Fruit fly (Drosophila melanogaster) whole organism, embryonic: ENCODE data around the gene CG18473.

Experiments used
- Ada2b ChIP-seq: fragments of 200-800 bp; sonication (Bioruptor generic); IDR thresholded peaks from 2 replicates; pipeline ENCODE4 v1.3.6; 2022; ENCODE audit warnings: missing biosample characterization, missing genetic modification characterization
- Aef1 ChIP-seq: fragments of 200-800 bp; sonication (Bioruptor generic); IDR thresholded peaks from 3 replicates; pipeline ENCODE4 v1.3.6; 2022; ENCODE audit warnings: missing biosample characterization, missing genetic modification characterization
- Asciz ChIP-seq: fragments of 200-800 bp; sonication (Bioruptor generic); optimal IDR thresholded peaks from 2 replicates; lab custom pipeline; 2017; ENCODE audit warnings: missing biosample characterization, mild to moderate bottlenecking, missing genetic modification characterization, missing genetic modification reagents
- CG10543 ChIP-seq: fragments of 200-800 bp; sonication (Bioruptor generic); optimal IDR thresholded peaks from 3 replicates; lab custom pipeline; 2017; ENCODE audit warnings: missing biosample characterization, mild to moderate bottlenecking, missing genetic modification characterization, moderate library complexity
- CG10654 ChIP-seq: fragments of 200-800 bp; sonication (Bioruptor generic); optimal IDR thresholded peaks from 2 replicates; lab custom pipeline; 2016; ENCODE audit warnings: missing biosample characterization, missing genetic modification characterization
- CG13287 ChIP-seq: fragments of 200-800 bp; sonication (Bioruptor generic); IDR thresholded peaks from 2 replicates; pipeline ENCODE4 v1.3.6; 2022; ENCODE audit warnings: missing biosample characterization, missing genetic modification characterization; ENCODE audit not compliant: partially characterized antibody
- CG14710 ChIP-seq: fragments of 200-800 bp; sonication (Bioruptor generic); optimal IDR thresholded peaks from 3 replicates; lab custom pipeline; 2019; ENCODE audit warnings: missing biosample characterization, mild to moderate bottlenecking, missing genetic modification characterization, moderate library complexity
- CG15514 ChIP-seq: fragments of 200-800 bp; sonication (Bioruptor generic); optimal IDR thresholded peaks from 3 replicates; lab custom pipeline; 2017; ENCODE audit warnings: missing biosample characterization, missing genetic modification characterization, mild to moderate bottlenecking, moderate library complexity, missing genetic modification reagents
- CG17612 ChIP-seq: fragments of 200-800 bp; sonication (Bioruptor generic); IDR thresholded peaks from 2 replicates; pipeline ENCODE4 v1.3.6; 2022; ENCODE audit warnings: missing biosample characterization, missing genetic modification characterization
- CG18262 ChIP-seq: fragments of 200-800 bp; optimal IDR thresholded peaks from 3 replicates; lab custom pipeline; 2019; ENCODE audit warnings: missing biosample characterization, mild to moderate bottlenecking, missing genetic modification characterization, moderate library complexity
- CG18476 ChIP-seq: fragments of 200-800 bp; sonication (Bioruptor generic); optimal IDR thresholded peaks from 2 replicates; lab custom pipeline; 2016; ENCODE audit warnings: missing biosample characterization, mild to moderate bottlenecking, missing genetic modification characterization
- CG2712 ChIP-seq: fragments of 200-800 bp; optimal IDR thresholded peaks from 3 replicates; lab custom pipeline; 2019; ENCODE audit warnings: missing biosample characterization, mild to moderate bottlenecking, missing genetic modification characterization, moderate library complexity
- CG32532 ChIP-seq: fragments of 200-800 bp; sonication (Bioruptor generic); IDR thresholded peaks from 2 replicates; pipeline ENCODE4 v1.3.6; 2022; ENCODE audit warnings: missing biosample characterization, missing genetic modification characterization
- CG34422 ChIP-seq: fragments of 200-800 bp; sonication (Bioruptor generic); IDR thresholded peaks from 3 replicates; pipeline ENCODE4 v1.3.6; 2022; ENCODE audit warnings: missing biosample characterization, missing genetic modification characterization
- CG4282 ChIP-seq: fragments of 200-800 bp; sonication (Bioruptor generic); optimal IDR thresholded peaks from 2 replicates; lab custom pipeline; 2016; ENCODE audit warnings: missing biosample characterization, missing genetic modification characterization
- CG4328 ChIP-seq: fragments of 200-800 bp; sonication (Bioruptor generic); optimal IDR thresholded peaks from 3 replicates; lab custom pipeline; 2017; ENCODE audit warnings: missing biosample characterization, missing genetic modification reagents, missing genetic modification characterization
- CG4424 ChIP-seq: fragments of 200-800 bp; sonication (Bioruptor generic); optimal IDR thresholded peaks from 3 replicates; lab custom pipeline; 2016; ENCODE audit warnings: missing biosample characterization, missing genetic modification characterization
- CG4707 ChIP-seq: fragments of 200-800 bp; sonication (Bioruptor generic); optimal IDR thresholded peaks from 2 replicates; lab custom pipeline; 2018; ENCODE audit warnings: missing biosample characterization, mild to moderate bottlenecking, missing genetic modification characterization, moderate library complexity
- CG6689 ChIP-seq: fragments of 200-800 bp; sonication (Bioruptor generic); IDR thresholded peaks from 2 replicates; pipeline ENCODE4 v1.3.6; 2022; ENCODE audit warnings: missing biosample characterization, missing genetic modification characterization
- CG7839 ChIP-seq: fragments of 200-800 bp; sonication (Bioruptor generic); optimal IDR thresholded peaks from 3 replicates; lab custom pipeline; 2018; ENCODE audit warnings: missing biosample characterization, mild to moderate bottlenecking, missing genetic modification characterization, moderate library complexity
- CG8089 ChIP-seq: fragments of 200-800 bp; sonication (Bioruptor generic); optimal IDR thresholded peaks from 3 replicates; lab custom pipeline; 2016; ENCODE audit warnings: missing biosample characterization, missing genetic modification characterization
- CG8290 ChIP-seq, 3 experiments: fragments of 200-800 bp; sonication (Bioruptor generic); optimal IDR thresholded peaks; 2 replicates each; lab custom pipeline; 2016 to 2019; ENCODE audit warnings: missing biosample characterization in 3 of 3, missing genetic modification characterization in 3 of 3, mild to moderate bottlenecking in 2 of 3, moderate library complexity in 1 of 3
- Deaf1 ChIP-seq: fragments of 200-800 bp; optimal IDR thresholded peaks from 3 replicates; lab custom pipeline; 2019; ENCODE audit warnings: missing biosample characterization, mild to moderate bottlenecking, missing genetic modification characterization, moderate library complexity
- Eip74EF ChIP-seq, 2 experiments: fragments of 200-800 bp in 1 of 2; fragments of >200 bp in 1 of 2; sonication (Bioruptor generic) in 1 of 2; optimal IDR thresholded peaks; 2 replicates each; lab custom pipeline; 2017 to 2019; ENCODE audit warnings: missing biosample characterization in 2 of 2, missing genetic modification characterization in 2 of 2, mild to moderate bottlenecking in 1 of 2, moderate library complexity in 1 of 2
- HHEX ChIP-seq: fragments of 200-800 bp; sonication (Bioruptor generic); optimal IDR thresholded peaks from 3 replicates; lab custom pipeline; 2017; ENCODE audit warnings: missing biosample characterization, mild to moderate bottlenecking, missing genetic modification characterization, missing genetic modification reagents
- Lhr ChIP-seq: fragments of 200-800 bp; sonication (Bioruptor generic); optimal IDR thresholded peaks from 3 replicates; lab custom pipeline; 2017; ENCODE audit warnings: mild to moderate bottlenecking, missing biosample characterization, missing genetic modification reagents, missing genetic modification characterization
- NC2α ChIP-seq: fragments of 200-800 bp; sonication (Bioruptor generic); optimal IDR thresholded peaks from 2 replicates; lab custom pipeline; 2016; ENCODE audit warnings: missing biosample characterization, missing genetic modification characterization
- NC2β ChIP-seq: fragments of 200-800 bp; sonication (Bioruptor generic); optimal IDR thresholded peaks from 2 replicates; lab custom pipeline; 2016; ENCODE audit warnings: missing biosample characterization, missing genetic modification characterization
- PHDP ChIP-seq: fragments of 200-800 bp; sonication (Bioruptor generic); optimal IDR thresholded peaks from 3 replicates; lab custom pipeline; 2018; ENCODE audit warnings: missing biosample characterization, mild to moderate bottlenecking, missing genetic modification characterization, moderate library complexity
- Sox102F ChIP-seq: fragments of 200-800 bp; sonication (Bioruptor generic); optimal IDR thresholded peaks from 2 replicates; lab custom pipeline; 2018; ENCODE audit warnings: missing biosample characterization, mild to moderate bottlenecking, missing genetic modification characterization, moderate library complexity
- az2 ChIP-seq: fragments of 200-800 bp; sonication (Bioruptor generic); optimal IDR thresholded peaks from 3 replicates; lab custom pipeline; 2016; ENCODE audit warnings: missing biosample characterization, missing genetic modification characterization
- bsh ChIP-seq, 2 experiments: fragments of 200-800 bp; sonication (Bioruptor generic); optimal IDR thresholded peaks; 2 replicates each; lab custom pipeline; 2017 to 2018; ENCODE audit warnings: mild to moderate bottlenecking in 2 of 2, missing biosample characterization in 2 of 2, missing genetic modification characterization in 2 of 2, moderate library complexity in 1 of 2
- cwo ChIP-seq: fragments of 200-800 bp; sonication (Bioruptor generic); optimal IDR thresholded peaks from 3 replicates; lab custom pipeline; 2017; ENCODE audit warnings: missing biosample characterization, missing genetic modification characterization, mild to moderate bottlenecking, moderate library complexity, missing genetic modification reagents
- dati ChIP-seq: fragments of 200-800 bp; sonication (Bioruptor generic); IDR thresholded peaks from 2 replicates; pipeline ENCODE4 v1.3.6; 2022; ENCODE audit warnings: missing biosample characterization, missing genetic modification characterization
- dimm ChIP-seq: fragments of 200-800 bp; sonication (Bioruptor generic); IDR thresholded peaks from 2 replicates; pipeline ENCODE4 v1.3.6; 2022; ENCODE audit warnings: missing biosample characterization, missing genetic modification characterization
- dmrt99B ChIP-seq: fragments of 200-800 bp; sonication (Bioruptor generic); optimal IDR thresholded peaks from 2 replicates; lab custom pipeline; 2018; ENCODE audit warnings: missing biosample characterization, mild to moderate bottlenecking, missing genetic modification characterization, moderate library complexity
- ftz-f1 ChIP-seq: fragments of 200-800 bp; sonication (Bioruptor generic); optimal IDR thresholded peaks from 2 replicates; lab custom pipeline; 2016; ENCODE audit warnings: missing biosample characterization, missing genetic modification characterization
- gem ChIP-seq: fragments of 200-800 bp; sonication (Bioruptor generic); optimal IDR thresholded peaks from 2 replicates; lab custom pipeline; 2019; ENCODE audit warnings: missing biosample characterization, mild to moderate bottlenecking, missing genetic modification characterization, moderate library complexity
- ind ChIP-seq: fragments of 200-800 bp; sonication (Bioruptor generic); optimal IDR thresholded peaks from 3 replicates; lab custom pipeline; 2016; ENCODE audit warnings: missing biosample characterization, missing genetic modification characterization
- kni ChIP-seq: fragments of 200-800 bp; sonication (Bioruptor generic); optimal IDR thresholded peaks from 3 replicates; lab custom pipeline; 2017; ENCODE audit warnings: mild to moderate bottlenecking, missing biosample characterization, missing genetic modification reagents, missing genetic modification characterization
- lbe ChIP-seq: fragments of 200-800 bp; sonication (Bioruptor generic); optimal IDR thresholded peaks from 2 replicates; lab custom pipeline; 2016; ENCODE audit warnings: missing biosample characterization, mild to moderate bottlenecking, missing genetic modification characterization
- lilli ChIP-seq: fragments of 200-800 bp; sonication (Bioruptor generic); optimal IDR thresholded peaks from 3 replicates; lab custom pipeline; 2016; ENCODE audit warnings: missing biosample characterization, missing genetic modification characterization
- nmo ChIP-seq: fragments of 200-800 bp; sonication (Bioruptor generic); optimal IDR thresholded peaks from 2 replicates; lab custom pipeline; 2018; ENCODE audit warnings: missing biosample characterization, mild to moderate bottlenecking, missing genetic modification characterization, moderate library complexity
- pum ChIP-seq: fragments of 200-800 bp; sonication (Bioruptor generic); optimal IDR thresholded peaks from 2 replicates; lab custom pipeline; 2016; ENCODE audit warnings: missing biosample characterization, missing genetic modification characterization
- sob ChIP-seq: fragments of 200-800 bp; sonication (Bioruptor generic); IDR thresholded peaks from 2 replicates; pipeline ENCODE4 v1.3.6; 2022; ENCODE audit warnings: missing biosample characterization, missing genetic modification characterization
- sr ChIP-seq: fragments of 200-800 bp; sonication (Bioruptor generic); IDR thresholded peaks from 3 replicates; pipeline ENCODE4 v1.3.6; 2022; ENCODE audit warnings: missing biosample characterization, missing genetic modification characterization
- twi ChIP-seq: fragments of 200-800 bp; optimal IDR thresholded peaks from 2 replicates; lab custom pipeline; 2019; ENCODE audit warnings: missing biosample characterization, mild to moderate bottlenecking, missing genetic modification characterization, moderate library complexity

Gene CG18473

DNA sequence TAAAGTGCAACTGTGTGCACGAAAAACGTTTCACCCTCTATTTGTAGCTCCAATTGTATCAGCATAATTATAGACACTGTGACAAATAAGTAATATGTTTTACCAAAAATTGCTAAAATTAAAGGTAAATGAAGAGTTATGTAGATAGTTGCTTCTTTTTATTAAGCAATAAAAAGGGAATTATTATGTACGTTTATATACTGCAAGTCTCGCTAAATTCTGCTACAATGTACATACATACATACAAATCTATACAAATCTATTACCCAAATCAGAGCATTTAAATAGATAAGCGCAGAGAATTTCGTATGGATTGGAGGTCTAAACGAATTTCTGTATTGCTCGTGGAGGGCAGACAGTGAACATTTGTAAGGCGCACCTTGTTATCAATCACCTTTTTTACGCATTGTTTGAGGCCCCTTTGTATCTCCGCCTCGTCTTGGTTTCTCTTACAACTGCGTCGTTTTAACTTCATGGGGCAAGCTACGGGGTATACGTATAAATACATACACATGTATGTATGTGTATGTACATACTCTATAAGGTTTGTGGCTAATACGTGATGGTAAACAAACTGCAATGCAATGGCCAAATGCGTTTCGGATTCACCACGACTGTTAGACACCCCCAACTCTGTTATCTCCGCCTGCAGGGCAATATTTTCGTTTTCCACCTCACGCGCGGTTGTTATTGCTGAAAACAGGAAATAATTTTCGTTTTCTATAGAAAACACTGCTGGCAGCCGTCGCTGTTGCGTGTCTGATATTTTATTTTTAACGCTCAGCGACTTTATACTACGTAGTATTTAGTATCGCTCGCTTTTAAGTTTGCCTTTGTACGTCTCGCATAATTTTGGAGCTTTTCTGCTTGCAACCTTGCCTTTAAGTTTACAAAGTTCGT is 23.7 kb upstream of the CG18473 start (continued):
- TF ChIP-seq Sox102F, result peak; percentile 79
- TF ChIP-seq HHEX, result peak; percentile 65
- peak; percentile 67 for TF ChIP-seq CG8089 (GFP tag; lab: Kevin White, UChicago)
- TF ChIP-seq CG2712 (tag; lab: Kevin White, UChicago), result peak; percentile 86
- TF ChIP-seq CG18476 (GFP tag; lab: Kevin White, UChicago), result peak; percentile 51
- peak; percentile 44 for TF ChIP-seq pum (GFP tag; lab: Kevin White, UChicago)
- TF ChIP-seq Aef1 (GFP tag; lab: Robert Waterston, UW), result 0 out of 3 replicates have a peak, but pooled peaks have one; percentile 16
- TF ChIP-seq CG7839 (tag; lab: Kevin White, UChicago), result peak; percentile 77
- peak; percentile 34; the same call in 1 of the 2 replicates for TF ChIP-seq CG32532
- TF ChIP-seq bsh (GFP tag; optimal IDR thresholded peaks at IDR 0.05; lab: Kevin White, UChicago), result peak; percentile 52 to 82
- TF ChIP-seq NC2α (GFP tag; lab: Kevin White, UChicago), result no peak
- peak; percentile 88 for TF ChIP-seq CG18262 (tag; lab: Kevin White, UChicago)
- no peak for TF ChIP-seq CG17612 (GFP tag; lab: Robert Waterston, UW)
- TF ChIP-seq gem (tag; lab: Kevin White, UChicago), result peak; percentile 87
- peak; percentile 40 for TF ChIP-seq Lhr
- TF ChIP-seq dmrt99B (tag; lab: Kevin White, UChicago), result peak; percentile 81
- peak; percentile 85 for TF ChIP-seq nmo (GFP tag; lab: Kevin White, UChicago)
- no peak for TF ChIP-seq dati (GFP tag; lab: Robert Waterston, UW)
- TF ChIP-seq CG34422 (GFP tag; lab: Robert Waterston, UW), result peak; percentile 59; the same call in 1 of the 3 replicates
- peak; percentile 1 for TF ChIP-seq CG15514 (GFP tag; lab: Kevin White, UChicago)
- no peak; the same call in 1 of the 2 replicates for TF ChIP-seq dimm (GFP tag; lab: Robert Waterston, UW)
- TF ChIP-seq CG4424 (GFP tag; lab: Kevin White, UChicago), result peak; percentile 70
- TF ChIP-seq CG6689 (GFP tag; lab: Robert Waterston, UW), result peak; percentile 50; the same call in 1 of the 2 replicates
- peak; percentile 90 for TF ChIP-seq kni (GFP tag; lab: Kevin White, UChicago)
- TF ChIP-seq az2, result peak; percentile 54
- peak; percentile 56 for TF ChIP-seq CG10543 (GFP tag; lab: Kevin White, UChicago)
- TF ChIP-seq sob (GFP tag; lab: Robert Waterston, UW), result no peak
- TF ChIP-seq CG10654 (GFP tag; lab: Kevin White, UChicago), result peak; percentile 11
- peak; percentile 26 for TF ChIP-seq CG4707
- peak; percentile 18 for TF ChIP-seq Deaf1 (tag; lab: Kevin White, UChicago)
- peak; percentile 47 for TF ChIP-seq ftz-f1 (GFP tag; lab: Kevin White, UChicago)
- peak in 1 of 2 experiments; percentile 63 for TF ChIP-seq Eip74EF (GFP tag; optimal IDR thresholded peaks at IDR 0.05; lab: Kevin White, UChicago)
- peak; percentile 81 for TF ChIP-seq CG14710 (tag; lab: Kevin White, UChicago)
- TF ChIP-seq twi (tag; lab: Kevin White, UChicago), result peak; percentile 48
- TF ChIP-seq NC2β (GFP tag; lab: Kevin White, UChicago), result peak; percentile 55
- peak; percentile 5 for TF ChIP-seq CG4328 (GFP tag; lab: Kevin White, UChicago)
- no peak for TF ChIP-seq Ada2b (GFP tag; lab: Robert Waterston, UW)
- TF ChIP-seq PHDP (tag; lab: Kevin White, UChicago), result peak; percentile 79
- TF ChIP-seq lilli (GFP tag; lab: Kevin White, UChicago), result no peak
- TF ChIP-seq ind (GFP tag; lab: Kevin White, UChicago), result peak; percentile 17
- no peak for TF ChIP-seq CG8290 (GFP tag; optimal IDR thresholded peaks at IDR 0.05; lab: Kevin White, UChicago)
- peak in 1 of 2 experiments; percentile 31 for TF ChIP-seq CG8290 (tag; optimal IDR thresholded peaks at IDR 0.05; lab: Kevin White, UChicago)
- TF ChIP-seq lbe (GFP tag; lab: Kevin White, UChicago), result no peak
- TF ChIP-seq Asciz, result peak; percentile 77
- TF ChIP-seq sr (GFP tag; lab: Robert Waterston, UW), result no peak
- TF ChIP-seq CG4282 (GFP tag; lab: Kevin White, UChicago), result peak; percentile 38
- TF ChIP-seq CG13287, result no peak; the same call in 1 of the 2 replicates
- peak; percentile 36 for TF ChIP-seq cwo (GFP tag; lab: Kevin White, UChicago)
